Worm (Caenorhabditis elegans) whole organism, L4 larva: ENCODE measurements around the gene C29E4.17.

ENCODE experiments used
- T26A8.4 ChIP-seq: fragments of 200-800 bp; sonication (Bioruptor generic); IDR thresholded peaks from 2 replicates; pipeline ENCODE4 v1.3.6; 2022; ENCODE audit warnings: missing genetic modification characterization, missing compliant biosample characterization
- Y105C5A.15 ChIP-seq: fragments of 200-800 bp; sonication (Bioruptor generic); IDR thresholded peaks from 2 replicates; pipeline ENCODE4 v1.3.6; 2022; ENCODE audit warnings: missing genetic modification characterization, missing compliant biosample characterization
- aha-1 ChIP-seq: fragments of 150-350 bp; peaks from one replicate; lab custom pipeline; 2014; ENCODE audit warnings: missing biosample characterization, missing genetic modification characterization
- aly-2 ChIP-seq: sonication (generic microtip); optimal IDR thresholded peaks from 2 replicates; lab custom pipeline; 2018; ENCODE audit warnings: missing biosample characterization, missing genetic modification characterization
- dmd-8 ChIP-seq: fragments of 200-800 bp; sonication (Bioruptor generic); IDR thresholded peaks from 2 replicates; pipeline ENCODE4 v1.3.6; 2022; ENCODE audit warnings: missing genetic modification characterization, missing compliant biosample characterization
- lim-7 ChIP-seq: fragments of 200-800 bp; sonication (Bioruptor generic); IDR thresholded peaks from 2 replicates; pipeline ENCODE4 v1.3.6; 2022; ENCODE audit warnings: missing genetic modification characterization, missing compliant biosample characterization
- lin-13 ChIP-seq: fragments of 150-350 bp; optimal IDR thresholded peaks from 2 replicates; lab custom pipeline; 2014; ENCODE audit warnings: missing biosample characterization, missing genetic modification reagents, missing genetic modification characterization
- lin-39 ChIP-seq: fragments of 150-350 bp; optimal IDR thresholded peaks from 2 replicates; lab custom pipeline; 2014; ENCODE audit warnings: missing biosample characterization, missing genetic modification reagents, missing genetic modification characterization
- madf-5 ChIP-seq, 2 experiments: fragments of 200-800 bp; sonication (Bioruptor generic); IDR thresholded peaks; 2 replicates each; pipeline ENCODE4 v1.3.6; 2022; ENCODE audit warnings: missing compliant biosample characterization in 2 of 2, missing genetic modification characterization in 2 of 2
- nhr-111 ChIP-seq: fragments of 200-800 bp; sonication (Bioruptor generic); optimal IDR thresholded peaks from 2 replicates; lab custom pipeline; 2018; ENCODE audit warnings: mild to moderate bottlenecking, missing genetic modification characterization, missing compliant biosample characterization
- nhr-25 ChIP-seq: sonication (generic microtip); optimal IDR thresholded peaks from 2 replicates; lab custom pipeline; 2017; ENCODE audit warnings: missing genetic modification characterization, mild to moderate bottlenecking, missing compliant biosample characterization, antibody characterized with exemption, moderate library complexity, borderline replicate concordance; ENCODE audit not compliant: insufficient read depth
- nhr-28 ChIP-seq: fragments of 150-350 bp; optimal IDR thresholded peaks from 2 replicates; lab custom pipeline; 2014; ENCODE audit warnings: missing biosample characterization, missing genetic modification characterization
- rbr-2 ChIP-seq: sonication (generic microtip); optimal IDR thresholded peaks from 2 replicates; lab custom pipeline; 2016; ENCODE audit warnings: missing genotype, missing genetic modification characterization, missing compliant biosample characterization
- sdz-12 ChIP-seq: fragments of 200-800 bp; sonication (Bioruptor generic); optimal IDR thresholded peaks from 2 replicates; lab custom pipeline; 2018; ENCODE audit warnings: mild to moderate bottlenecking, missing genetic modification characterization, missing compliant biosample characterization
- snpc-1.2 ChIP-seq: fragments of 200-800 bp; sonication (Bioruptor generic); IDR thresholded peaks from 2 replicates; pipeline ENCODE4 v1.3.6; 2022; ENCODE audit warnings: missing genetic modification reagents, missing genetic modification characterization, missing compliant biosample characterization
- vab-7 ChIP-seq: fragments of 200-800 bp; sonication (Bioruptor generic); IDR thresholded peaks from 2 replicates; pipeline ENCODE4 v1.3.6; 2022; ENCODE audit warnings: missing genetic modification reagents, missing genetic modification characterization, missing compliant biosample characterization

C29E4.17 gene

ce11 chrIII:7965946-7966692 lies 43.8 kb downstream of the C29E4.17 start:
- TF ChIP-seq Y105C5A.15 (0 out of 2 replicates have a peak, but pooled peaks have one; percentile 33), T26A8.4 (GFP tag; lab: Robert Waterston, UW) (0 out of 2 replicates have a peak, but pooled peaks have one; percentile 15), lim-7 (GFP tag; lab: Robert Waterston, UW) (0 out of 2 replicates have a peak, but pooled peaks have one; percentile 50), madf-5 (GFP tag; IDR thresholded peaks at IDR 0.05; lab: Robert Waterston, UW) (0 out of 4 replicates have a peak, but pooled peaks of 1 of the 2 experiments have one; percentile 27), aha-1 (tag; lab: Kevin White, UChicago) (peak; percentile 38), dmd-8 (GFP tag; lab: Robert Waterston, UW) (peak; percentile 80)

ce11 chrIII:7969121-7969520 lies 46.8 kb downstream of the C29E4.17 start, which contains the start of the genes F54H12.8 and F54H12.7:
TSS of gene F54H12.8 (minus strand) at chrIII:7969221.
TSS of gene F54H12.7 (plus strand) at chrIII:7969349.
- TF ChIP-seq nhr-25 (tag; lab: Kevin White, UChicago) = no peak
- TF ChIP-seq nhr-111 (GFP tag; lab: Kevin White, UChicago) = no peak
- TF ChIP-seq nhr-28 (tag; lab: Kevin White, UChicago) = no peak
- TF ChIP-seq lin-13 (GFP tag; lab: Kevin White, UChicago) = no peak
- no peak for TF ChIP-seq sdz-12 (GFP tag; lab: Kevin White, UChicago)
- TF ChIP-seq rbr-2 (tag; lab: Kevin White, UChicago) = no peak
- no peak for TF ChIP-seq lin-39 (tag; lab: Kevin White, UChicago)
- TF ChIP-seq aly-2 (tag; lab: Kevin White, UChicago) = no peak
- TF ChIP-seq, all 104 proteins: peak for 0

ce11 chrIII:7972061-7972460 lies 49.8 kb downstream of the C29E4.17 start, which contains the start of gene F54H12.5:
TSS of gene F54H12.5 (minus strand) at chrIII:7972161.
- TF ChIP-seq vab-7 (GFP tag; lab: Robert Waterston, UW) = no peak
- TF ChIP-seq snpc-1.2 (GFP tag; lab: Robert Waterston, UW) = 0 out of 2 replicates have a peak, but pooled peaks have one; percentile 29
- TF ChIP-seq, all 104 proteins: peak for 1
